Fruit fly (Drosophila melanogaster): ENCODE measurements around the gene Ten-a.

Ten-a gene

DNA sequence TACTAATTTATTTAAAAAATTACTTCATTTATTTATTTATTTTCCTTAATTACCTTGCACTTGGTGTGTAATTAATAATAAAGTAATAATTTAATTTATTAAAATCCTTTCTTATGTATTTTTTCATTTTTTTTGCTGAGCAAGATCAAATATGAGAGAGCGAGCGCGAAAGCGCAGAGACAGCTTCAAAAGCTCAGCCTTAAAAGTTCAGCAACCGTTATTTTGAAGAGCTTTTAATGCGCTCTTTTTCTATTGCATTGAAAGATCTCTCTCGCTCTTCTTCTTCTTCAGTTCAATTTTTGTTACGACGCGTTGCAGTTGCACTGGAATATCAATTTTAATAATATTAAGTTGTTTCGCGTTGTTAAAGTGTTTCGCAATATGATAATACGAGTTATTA, at the start of gene Ten-a:
Gene Ten-a, plus strand, starts transcription at position 301 of the 400 bp plus-strand sequence.
- TF ChIP-seq CG17801 (GFP tag; optimal IDR thresholded peaks at IDR 0.05; ENCODE audit: partially characterized antibody), result no peak

DNA sequence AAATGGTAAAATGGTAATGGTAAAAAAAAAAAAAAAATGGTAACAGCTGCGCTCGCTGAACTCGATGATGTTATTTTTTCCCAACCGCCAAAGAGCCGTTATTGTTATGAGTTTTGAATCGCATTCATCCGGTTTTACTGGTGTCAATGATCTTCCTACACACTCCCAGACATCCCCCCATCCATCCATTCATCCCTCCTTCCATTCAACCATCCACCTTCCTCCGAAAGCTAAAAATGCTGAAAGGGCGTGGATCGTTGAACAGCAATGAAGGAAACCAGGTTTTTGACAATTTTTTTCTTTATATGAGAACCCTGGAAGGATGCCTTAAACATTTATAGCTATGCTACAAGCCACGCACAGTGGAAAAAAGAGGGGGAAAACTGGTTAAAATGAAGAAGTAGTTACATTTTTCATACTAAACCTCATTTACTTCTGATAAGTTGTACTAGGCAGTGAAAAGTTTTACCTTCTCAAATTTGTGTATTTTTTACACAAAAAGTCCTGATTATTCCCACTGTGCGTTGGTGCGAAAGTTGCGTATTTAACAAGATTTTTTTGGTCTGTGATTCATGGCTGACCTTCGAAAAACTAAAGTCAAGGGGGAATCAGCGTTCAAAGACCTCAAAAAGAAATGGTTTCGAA, 43.4 kb upstream of the Ten-a start:
- no peak for TF ChIP-seq CG17801 (GFP tag; optimal IDR thresholded peaks at IDR 0.05; ENCODE audit: partially characterized antibody)

DNA sequence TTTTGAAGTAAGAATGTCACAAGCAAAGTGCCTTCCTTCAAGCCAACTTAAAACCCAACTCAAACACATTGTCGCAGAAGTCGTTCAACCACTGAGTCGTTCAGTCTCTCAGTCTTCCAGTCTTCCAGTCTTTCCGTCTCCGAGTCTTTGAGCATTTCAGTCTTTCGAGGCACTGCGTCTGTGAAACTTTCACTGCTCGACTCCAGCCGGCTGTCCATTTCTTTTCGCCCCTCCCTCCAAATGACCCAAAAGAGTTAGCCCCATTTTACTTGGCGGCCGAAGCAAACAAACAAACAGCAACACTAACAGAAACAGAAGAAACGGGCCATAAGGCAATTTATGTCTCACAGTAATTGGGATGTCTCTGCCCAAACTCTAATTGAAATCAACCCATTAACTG, 42.5 kb upstream of the Ten-a start:
- TF ChIP-seq CG17801 (GFP tag; optimal IDR thresholded peaks at IDR 0.05; ENCODE audit: partially characterized antibody), result no peak

DNA sequence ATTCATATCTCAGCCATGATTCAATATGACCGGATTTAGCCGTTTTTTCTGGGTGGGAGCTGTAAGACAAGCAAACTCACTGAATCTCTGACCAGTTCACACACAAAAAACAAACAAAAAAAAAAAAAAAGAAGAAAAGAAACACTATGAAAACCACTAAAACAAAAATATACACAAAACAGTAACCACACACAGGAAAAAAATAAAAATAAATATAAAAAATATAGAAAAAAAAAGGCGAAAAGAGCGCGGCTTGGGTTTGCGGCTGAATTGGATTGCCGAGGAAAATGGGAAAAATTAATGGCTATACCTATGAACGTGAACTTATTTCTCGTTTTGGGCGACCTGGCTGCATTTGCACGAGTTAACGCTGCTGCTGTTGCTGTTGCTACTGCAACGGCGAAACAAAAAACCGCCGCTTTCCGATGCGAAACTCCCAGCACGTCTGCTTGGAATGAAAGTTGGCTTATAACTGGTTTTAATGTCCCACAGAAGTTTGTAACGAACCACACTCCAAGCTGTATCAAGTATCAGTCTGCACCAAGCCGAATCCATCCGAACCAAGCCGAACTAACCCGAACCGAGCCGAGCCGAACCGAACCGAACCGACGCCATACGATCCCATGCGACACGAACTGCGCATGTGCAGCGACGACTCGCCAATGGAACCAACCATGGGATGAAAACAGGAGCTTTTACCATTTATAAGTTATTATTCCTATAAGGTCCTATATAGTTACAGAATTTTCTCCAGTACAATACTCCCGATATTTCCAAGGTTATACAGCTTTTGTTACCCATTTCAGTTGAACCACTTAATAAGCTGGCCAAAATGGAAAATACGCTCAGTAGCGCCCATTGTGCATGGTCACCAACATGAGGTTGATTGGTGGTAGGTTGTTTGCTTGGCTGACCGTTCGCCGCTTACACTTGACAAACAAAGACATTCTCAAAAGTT, 39.8 kb upstream of the Ten-a start, which contains the start of gene fw:
Gene fw, minus strand, starts transcription at position 478 of the 958 bp plus-strand sequence.
- TF ChIP-seq CG17801 (GFP tag; optimal IDR thresholded peaks at IDR 0.05; ENCODE audit: partially characterized antibody), result no peak

DNA sequence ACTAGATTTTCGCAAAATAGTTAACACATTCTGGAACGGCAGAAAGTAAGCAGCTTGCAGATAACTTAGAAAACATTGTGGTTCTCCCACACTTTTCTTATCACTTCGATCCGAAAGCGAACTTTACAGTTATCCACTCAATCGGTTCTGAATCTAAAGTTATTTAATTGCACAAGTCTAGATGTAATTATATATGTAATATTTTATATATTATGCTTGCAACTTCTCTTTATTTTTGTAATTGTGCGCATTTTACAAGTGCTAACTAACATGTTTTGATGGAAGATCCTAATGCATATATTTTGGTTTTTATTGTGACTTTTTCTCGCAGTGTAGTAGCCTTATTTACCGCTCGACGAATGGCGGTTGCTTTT, 39.1 kb upstream of the Ten-a start:
- no peak for TF ChIP-seq CG17801 (GFP tag; optimal IDR thresholded peaks at IDR 0.05; ENCODE audit: partially characterized antibody)

DNA sequence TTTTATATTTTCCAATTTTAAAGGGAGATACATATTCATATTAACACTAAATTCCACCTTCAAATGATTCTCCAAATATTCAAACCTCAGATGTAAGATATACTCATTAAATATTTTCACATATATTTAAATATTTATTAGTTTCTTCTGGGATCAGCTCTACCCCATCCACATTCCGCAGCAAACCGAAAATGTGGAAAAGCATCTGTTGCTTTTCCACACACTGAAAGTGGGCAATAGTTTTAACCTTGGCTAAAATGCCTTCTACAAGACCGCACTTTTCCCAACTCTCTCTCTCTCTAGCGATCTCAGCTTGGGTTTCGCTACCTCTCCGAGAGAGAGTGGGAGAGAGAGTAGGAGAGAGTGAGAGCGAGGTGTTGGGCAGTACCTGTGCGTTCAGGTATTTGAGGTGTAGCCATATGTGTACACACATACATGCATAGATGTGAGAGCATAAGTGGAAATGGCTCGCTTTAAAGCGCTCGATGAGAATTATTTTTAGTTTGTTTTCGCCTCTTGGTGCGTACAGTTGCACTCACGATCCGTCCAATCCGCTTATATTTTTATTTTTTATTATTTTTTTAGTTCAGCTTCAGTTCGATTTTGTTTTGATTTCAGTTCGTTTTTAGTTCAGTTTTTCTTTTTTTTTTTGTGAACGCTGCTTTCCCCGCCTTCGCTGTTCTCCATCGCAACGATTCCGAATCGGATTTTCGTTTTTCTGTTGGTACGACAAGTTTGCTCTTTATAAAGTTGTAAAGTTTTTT, 36.6 kb upstream of the Ten-a start, which contains the start of gene CG1806:
Gene CG1806, plus strand, starts transcription at position 499 of the 764 bp plus-strand sequence.
- TF ChIP-seq CG17801 (GFP tag; optimal IDR thresholded peaks at IDR 0.05; ENCODE audit: partially characterized antibody), result peak; percentile 96

DNA sequence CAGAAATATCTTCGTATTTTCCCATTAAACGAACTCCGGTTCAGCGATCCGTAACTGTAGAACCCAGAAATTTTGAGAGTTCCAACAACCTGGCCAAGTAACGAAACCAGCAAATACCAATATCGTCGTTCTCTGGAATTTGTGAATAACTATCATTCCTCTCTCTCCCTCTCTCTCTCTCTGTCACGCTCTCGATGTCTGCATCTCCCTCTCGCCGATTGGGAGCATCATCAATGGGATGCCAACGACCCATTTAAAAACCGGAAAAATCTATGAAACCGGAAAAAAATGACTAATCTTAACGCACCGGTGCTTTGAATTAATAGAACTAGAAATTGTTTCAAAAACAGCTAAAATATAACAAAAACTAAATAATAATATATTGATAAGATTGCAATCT, 35.9 kb upstream of the Ten-a start:
- TF ChIP-seq CG17801 (GFP tag; optimal IDR thresholded peaks at IDR 0.05; ENCODE audit: partially characterized antibody), result no peak

DNA sequence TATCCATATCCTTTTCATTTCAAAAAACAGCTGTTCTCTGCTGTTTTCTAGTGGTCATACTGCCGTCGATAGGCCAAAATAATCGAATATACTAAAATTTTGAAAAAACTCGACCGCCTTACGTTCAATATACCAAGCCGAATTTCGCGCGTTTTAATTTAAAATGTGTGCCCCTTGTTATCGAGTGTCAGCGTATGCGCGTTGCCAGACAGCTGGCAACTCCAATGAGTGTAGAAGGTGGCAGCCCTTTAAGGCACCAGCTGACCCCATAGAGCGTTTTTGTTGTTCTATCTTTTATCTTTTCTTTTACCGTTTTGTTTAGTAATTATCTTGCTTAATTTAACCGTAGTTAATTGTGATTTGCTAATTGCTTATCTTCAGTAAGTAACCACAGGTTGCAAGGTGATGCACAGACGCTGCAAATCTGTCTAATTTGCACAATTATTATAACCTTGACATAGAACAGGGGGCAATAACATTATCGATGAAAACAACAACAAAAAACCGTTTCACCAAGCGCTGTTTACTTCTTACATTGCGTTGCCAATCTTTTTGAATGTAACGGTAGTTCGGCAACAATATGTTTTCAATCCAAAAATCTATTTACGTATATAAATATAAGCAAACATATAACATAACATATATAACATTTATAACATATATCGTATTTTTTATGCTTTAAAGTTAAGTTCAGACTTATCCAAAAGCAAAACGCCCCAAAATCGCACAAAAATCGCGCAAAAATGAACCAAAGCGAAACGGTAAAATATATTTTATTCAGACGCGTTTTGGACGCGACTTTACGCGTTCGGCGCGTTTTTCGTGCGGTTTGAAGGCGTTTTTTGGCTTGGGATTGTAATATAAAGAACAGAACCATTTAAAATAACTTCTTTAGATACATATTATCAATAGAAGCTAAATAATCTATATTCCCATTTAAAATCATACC, 31.1 kb upstream of the Ten-a start, which contains the start of the genes CG1492 and regucalcin:
Gene CG1492, minus strand, starts transcription at position 63 of the 949 bp plus-strand sequence.
Gene regucalcin, plus strand, starts transcription at position 229 of the 949 bp plus-strand sequence.
- no peak for TF ChIP-seq CG17801 (GFP tag; optimal IDR thresholded peaks at IDR 0.05; ENCODE audit: partially characterized antibody)

DNA sequence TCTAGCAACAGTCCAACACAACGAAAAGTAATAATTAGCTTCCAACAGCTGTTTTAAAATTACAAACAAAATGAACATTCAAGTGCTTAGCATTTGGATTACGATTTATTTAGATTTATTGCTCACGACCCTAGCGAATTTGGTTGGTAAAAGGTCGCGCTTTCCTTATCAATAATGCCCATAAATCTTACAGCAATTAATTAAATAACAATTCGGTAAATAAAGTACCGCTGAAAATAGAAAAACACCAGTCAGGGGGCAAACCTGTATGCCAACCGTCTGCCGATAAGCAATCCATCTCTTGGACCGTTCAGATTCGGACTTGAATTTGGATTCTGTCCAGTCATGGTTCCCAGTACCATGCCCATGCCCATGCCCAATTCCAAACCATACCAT, 30.4 kb upstream of the Ten-a start:
- TF ChIP-seq CG17801 (GFP tag; optimal IDR thresholded peaks at IDR 0.05; ENCODE audit: partially characterized antibody), result no peak

DNA sequence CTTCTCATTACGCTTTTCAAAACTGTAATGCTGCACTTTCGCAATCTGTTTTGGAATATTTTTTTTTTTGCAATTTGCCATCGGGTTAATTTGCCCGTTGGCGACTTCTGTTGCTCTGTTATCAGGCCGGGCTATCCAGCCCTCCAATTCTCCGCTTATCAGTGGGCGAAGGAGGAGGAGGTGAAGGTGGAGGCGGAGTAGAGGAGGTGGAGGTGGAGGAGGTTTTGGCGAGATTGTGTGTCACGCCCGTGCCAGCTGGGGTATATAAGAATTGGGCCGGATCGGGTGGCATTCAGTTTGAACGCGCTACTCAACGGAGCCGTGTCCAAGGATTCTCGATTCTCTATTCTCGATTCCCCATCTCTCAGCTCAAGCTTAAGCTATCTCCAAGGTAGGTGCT, 29.4 kb upstream of the Ten-a start:
- no peak for TF ChIP-seq CG17801 (GFP tag; optimal IDR thresholded peaks at IDR 0.05; ENCODE audit: partially characterized antibody)

DNA sequence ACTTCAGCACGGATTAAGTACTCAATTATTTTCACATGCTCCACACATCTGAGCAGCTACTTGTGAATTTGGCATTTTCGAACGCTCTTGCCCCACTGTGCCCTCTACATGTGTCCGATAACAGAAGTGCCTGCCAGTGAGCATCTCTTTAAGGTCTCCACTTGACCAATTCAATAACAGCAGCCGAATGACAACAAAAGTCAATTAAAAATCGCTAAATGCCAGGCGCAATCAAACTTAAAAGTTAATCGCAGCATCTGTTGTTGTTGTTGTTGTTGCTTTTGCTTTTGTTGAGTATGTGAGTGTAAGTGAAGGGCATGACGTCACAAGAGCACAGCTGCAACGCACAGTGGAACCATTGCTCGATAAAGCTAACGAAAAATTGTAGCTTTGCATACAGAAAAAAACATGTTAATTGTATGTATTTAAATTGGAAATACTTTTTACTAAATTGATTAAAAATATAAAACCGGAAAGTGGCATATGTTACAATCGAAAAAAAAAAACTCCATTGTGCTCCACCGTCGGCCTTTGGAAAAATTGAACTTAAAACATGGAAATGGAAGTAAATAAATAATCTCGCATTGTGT, 28.6 kb upstream of the Ten-a start:
- peak; percentile 31 for TF ChIP-seq CG17801 (GFP tag; optimal IDR thresholded peaks at IDR 0.05; ENCODE audit: partially characterized antibody)

DNA sequence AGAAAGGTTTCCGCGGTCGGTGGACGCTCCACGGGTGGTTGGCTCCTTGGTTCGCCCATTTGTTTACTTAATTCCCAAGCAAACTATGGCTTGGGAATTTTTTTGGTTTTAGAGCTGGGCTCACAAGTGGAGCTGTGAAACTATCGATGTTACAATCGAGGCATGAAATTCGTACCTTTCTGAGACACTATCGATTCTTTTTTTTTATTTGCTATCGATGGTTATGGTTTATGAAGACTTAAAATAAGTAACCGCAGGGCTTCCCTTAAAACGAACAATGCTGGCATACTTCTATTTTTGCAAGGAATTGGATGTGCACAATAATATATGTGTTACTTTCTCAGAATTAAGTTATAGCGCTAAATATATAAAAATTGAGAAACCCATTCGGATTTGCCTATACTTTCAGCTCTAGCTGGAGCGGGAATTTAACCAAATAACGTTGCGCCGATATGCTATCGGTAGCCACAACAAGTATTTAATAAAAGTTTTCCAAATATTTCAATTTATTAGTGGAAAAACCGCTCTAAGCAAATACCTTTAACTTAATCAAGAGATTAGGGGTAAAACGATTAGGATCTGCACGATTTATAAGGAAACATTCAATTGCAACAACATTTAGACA, 25.6 kb upstream of the Ten-a start, which contains the start of gene Chrac-16:
Gene Chrac-16, minus strand, starts transcription at position 147 of the 625 bp plus-strand sequence.
- TF ChIP-seq CG17801 (GFP tag; optimal IDR thresholded peaks at IDR 0.05; ENCODE audit: partially characterized antibody), result no peak

All from ovary, adult (tissue).